Worm (Caenorhabditis elegans) whole organism, midembryonic: ENCODE results near the gene Y62H9A.16.

Experiments used
- T22C8.4 ChIP-seq: fragments of 200-800 bp; sonication (Bioruptor generic); IDR thresholded peaks from 2 replicates; pipeline ENCODE4 v1.3.6; 2022; ENCODE audit warnings: missing genetic modification characterization, missing compliant biosample characterization
- tab-1 ChIP-seq: fragments of 200-800 bp; sonication (Bioruptor generic); IDR thresholded peaks from 2 replicates; pipeline ENCODE4 v1.3.6; 2022; ENCODE audit warnings: missing genetic modification characterization, missing compliant biosample characterization
- ztf-23 ChIP-seq: fragments of 200-800 bp; sonication (Bioruptor generic); IDR thresholded peaks from 2 replicates; pipeline ENCODE4 v1.3.6; 2022; ENCODE audit warnings: missing genetic modification reagents, missing genetic modification characterization, missing compliant biosample characterization
- ztf-29 ChIP-seq: fragments of 200-800 bp; sonication (Bioruptor generic); IDR thresholded peaks from 2 replicates; pipeline ENCODE4 v1.3.6; 2022; ENCODE audit warnings: missing genetic modification reagents, missing genetic modification characterization, missing compliant biosample characterization

- no peak for TF ChIP-seq T22C8.4 (GFP tag; lab: Robert Waterston, UW)
- TF ChIP-seq ztf-29 (GFP tag; lab: Robert Waterston, UW) = no peak
- no peak for TF ChIP-seq tab-1 (GFP tag; lab: Robert Waterston, UW)
- TF ChIP-seq ztf-23 (GFP tag; lab: Robert Waterston, UW) = no peak
These were observed 13.5 kb downstream of the Y62H9A.16 start, which contains the start of gene dot-1.4 for ce11 chrX:11931559-11931958.
